Fruit fly (Drosophila melanogaster): ENCODE results near the gene CG6765.

- TF ChIP-seq kay (GFP tag; ENCODE audit: borderline replicate concordance) (peak; percentile 1), Mnt (GFP tag; optimal IDR thresholded peaks at IDR 0.05) (no peak), CG1620 (GFP tag; optimal IDR thresholded peaks at IDR 0.05) (peak; percentile 5), CG12768 (GFP tag; optimal IDR thresholded peaks at IDR 0.05) (no peak), ovo (GFP tag; optimal IDR thresholded peaks at IDR 0.05) (no peak), bab1 (GFP tag; optimal IDR thresholded peaks at IDR 0.05) (peak; percentile 47), CG7101 (tag; optimal IDR thresholded peaks at IDR 0.05) (no peak), CG5204 (GFP tag; optimal IDR thresholded peaks at IDR 0.05) (peak; percentile 0)
These were observed 32.1 kb downstream of the CG6765 start, which contains the start of gene rhea for dm6 chr3L:8544710-8545109.

All from whole organism, adult.